Worm (Caenorhabditis elegans): ENCODE measurements around the gene BE10.4.
A peak's percentile ranks its signal among the peaks of the same experiment; 100 is the strongest.

BE10.4 gene

DNA sequence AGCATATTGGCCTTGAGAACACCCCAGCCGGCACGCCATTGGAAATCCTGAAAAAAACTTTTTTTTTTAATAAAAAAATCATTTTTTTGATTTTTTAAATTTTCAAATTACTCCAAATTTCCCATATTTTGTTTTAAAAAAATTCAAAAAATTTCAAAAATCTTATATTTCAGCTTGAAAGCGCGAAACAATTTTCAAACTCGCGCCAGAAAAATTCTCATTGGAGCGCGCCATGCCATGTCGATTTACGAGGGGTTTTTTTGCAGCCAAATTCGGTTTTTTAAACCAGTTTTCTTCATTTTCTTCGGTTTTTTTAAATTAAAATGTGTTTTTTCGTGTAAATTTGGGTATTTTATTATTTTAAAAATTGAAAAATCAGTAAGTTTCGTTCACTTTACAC lies 5.9 kb downstream of the BE10.4 start (continued):
- TF ChIP-seq dpl-1 (GFP tag; optimal IDR thresholded peaks at IDR 0.05) (peak; percentile 27), efl-1 (GFP tag; optimal IDR thresholded peaks at IDR 0.05) (peak; percentile 65), lin-35 (GFP tag; optimal IDR thresholded peaks at IDR 0.05) (no peak), athp-1 (tag; optimal IDR thresholded peaks at IDR 0.05) (no peak), ceh-91 (GFP tag; IDR thresholded peaks at IDR 0.05) (peak; percentile 64), mcd-1 (GFP tag; IDR thresholded peaks at IDR 0.05) (0 out of 2 replicates have a peak, but pooled peaks have one; percentile 16), attf-3 (GFP tag; conservative IDR thresholded peaks at IDR 0.05) (peak; percentile 18; the same call in 1 of the 2 replicates), hmg-20 (GFP tag; IDR thresholded peaks at IDR 0.05) (no peak)

DNA sequence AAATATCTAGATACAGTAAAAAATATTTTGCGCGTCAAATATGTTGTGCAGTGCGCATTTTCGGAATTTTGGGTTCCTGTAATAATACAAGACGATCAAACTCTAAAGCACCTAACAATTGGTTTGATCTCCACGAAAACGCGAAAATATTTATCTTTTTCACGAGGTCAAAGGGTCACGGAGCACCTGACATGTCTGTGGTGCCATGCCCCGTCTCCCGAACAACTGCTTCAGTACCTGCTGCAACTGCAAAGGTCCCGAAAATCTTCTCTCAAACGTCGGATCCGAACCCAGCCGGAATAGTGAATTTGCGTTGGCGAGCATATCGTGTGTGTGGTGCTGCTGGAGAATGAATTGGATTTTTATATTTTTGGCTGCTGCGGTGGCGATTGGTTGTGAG lies 6.6 kb downstream of the BE10.4 start, which contains the start of the genes Y37D8A.2 and Y37D8A.25:
Y37D8A.2 (plus strand) TSS at position 285 of the 400 bp plus-strand sequence.
Y37D8A.25 (minus strand) TSS at position 345 of the 400 bp plus-strand sequence.
- TF ChIP-seq D2030.7 (GFP tag; IDR thresholded peaks at IDR 0.05) (no peak), efl-1 (GFP tag; optimal IDR thresholded peaks at IDR 0.05) (no peak), F55B11.4 (tag; optimal IDR thresholded peaks at IDR 0.05; ENCODE audit: borderline replicate concordance, insufficient read depth) (no peak), athp-1 (tag; optimal IDR thresholded peaks at IDR 0.05) (no peak), nhr-179 (tag; optimal IDR thresholded peaks at IDR 0.05) (no peak), ztf-22 (GFP tag; optimal IDR thresholded peaks at IDR 0.05) (no peak), let-526 (GFP tag; IDR thresholded peaks at IDR 0.05) (no peak), die-1 (tag; optimal IDR thresholded peaks at IDR 0.05) (no peak), mes-4 (tag; optimal IDR thresholded peaks at IDR 0.05) (no peak), zfh-2 (GFP tag; conservative IDR thresholded peaks at IDR 0.05) (no peak), B0336.3 (GFP tag; IDR thresholded peaks at IDR 0.05) (no peak), aptf-2 (GFP tag; conservative IDR thresholded peaks at IDR 0.05) (no peak), C17E4.6 (GFP tag; IDR thresholded peaks at IDR 0.05) (no peak)

- TF ChIP-seq ztf-18 (tag; optimal IDR thresholded peaks at IDR 0.05) (no peak), D2030.7 (GFP tag; IDR thresholded peaks at IDR 0.05) (no peak), attf-3 (GFP tag; conservative IDR thresholded peaks at IDR 0.05) (peak; percentile 66)
Measured at ce11 chrIII:12821331-12821730, 8.0 kb downstream of the BE10.4 start.

DNA sequence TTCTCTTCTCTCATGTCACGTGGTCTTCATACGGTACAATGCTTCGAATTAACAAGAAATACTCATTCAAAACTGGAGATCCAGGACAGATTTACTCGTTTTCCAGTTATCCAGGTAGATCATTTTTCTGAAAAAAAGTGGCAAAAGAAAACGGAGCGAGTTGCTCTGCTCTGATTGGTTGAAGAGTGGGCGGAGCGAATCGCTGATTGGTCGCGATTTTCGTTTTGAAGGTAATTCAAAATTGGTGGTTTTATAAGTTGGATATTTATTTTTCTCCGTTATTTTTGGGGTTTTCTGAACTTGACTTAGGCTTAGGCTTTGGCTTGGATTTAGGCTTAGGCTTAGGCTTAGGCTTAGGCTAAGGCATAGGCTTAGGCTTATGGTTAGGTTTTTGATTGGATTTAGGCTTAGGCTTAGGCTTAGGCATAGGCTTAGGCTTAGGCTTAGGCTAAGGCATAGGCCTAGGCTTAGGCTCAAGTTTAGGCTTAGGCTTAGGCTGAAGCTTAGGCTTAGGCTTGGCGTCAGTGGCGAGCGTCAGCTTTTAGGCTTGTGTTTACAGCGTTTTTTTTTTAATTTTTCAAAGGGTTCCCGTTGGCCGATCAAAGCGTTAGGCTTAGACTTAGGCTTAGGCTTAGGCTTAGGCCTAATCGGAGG lies 9.4 kb downstream of the BE10.4 start:
- no peak for TF ChIP-seq B0035.1 (tag; optimal IDR thresholded peaks at IDR 0.05)
- TF ChIP-seq F55B11.4 (tag; optimal IDR thresholded peaks at IDR 0.05; ENCODE audit: borderline replicate concordance, insufficient read depth) = no peak
- no peak for TF ChIP-seq tbx-9 (tag; optimal IDR thresholded peaks at IDR 0.05; ENCODE audit: borderline replicate concordance)
- no peak for TF ChIP-seq fkh-3 (tag; optimal IDR thresholded peaks at IDR 0.05)
- TF ChIP-seq T26A5.8 (tag; optimal IDR thresholded peaks at IDR 0.05) = no peak

- no peak for TF ChIP-seq B0019.2 (GFP tag; conservative IDR thresholded peaks at IDR 0.05)
- no peak for TF ChIP-seq tbx-9 (tag; optimal IDR thresholded peaks at IDR 0.05; ENCODE audit: borderline replicate concordance)
- TF ChIP-seq D2030.7 (GFP tag; IDR thresholded peaks at IDR 0.05) = no peak
- no peak for TF ChIP-seq nhr-27 (tag; optimal IDR thresholded peaks at IDR 0.05)
- TF ChIP-seq bed-1 (GFP tag; IDR thresholded peaks at IDR 0.05) = no peak
- no peak for TF ChIP-seq ama-1 (optimal IDR thresholded peaks at IDR 0.05)
- TF ChIP-seq ama-1 (GFP tag; optimal IDR thresholded peaks at IDR 0.05) = no peak
- TF ChIP-seq ztf-28 (GFP tag; IDR thresholded peaks at IDR 0.05) = no peak
- no peak for TF ChIP-seq mel-28 (tag; optimal IDR thresholded peaks at IDR 0.05; ENCODE audit: borderline replicate concordance)
- TF ChIP-seq lsl-1 (GFP tag; optimal IDR thresholded peaks at IDR 0.05) = no peak
- TF ChIP-seq ceh-79 (tag; optimal IDR thresholded peaks at IDR 0.05) = no peak
- TF ChIP-seq ztf-18 (tag; optimal IDR thresholded peaks at IDR 0.05) = no peak
- no peak for TF ChIP-seq fkh-3 (tag; optimal IDR thresholded peaks at IDR 0.05)
- TF ChIP-seq egrh-3 (GFP tag; IDR thresholded peaks at IDR 0.05) = no peak
- TF ChIP-seq lin-54 (GFP tag; optimal IDR thresholded peaks at IDR 0.05) = no peak
- no peak for TF ChIP-seq Y53F4B.3 (GFP tag; IDR thresholded peaks at IDR 0.05)
- no peak for TF ChIP-seq mes-4 (tag; optimal IDR thresholded peaks at IDR 0.05)
Measured at ce11 chrIII:12829068-12829467, 15.8 kb downstream of the BE10.4 start, which contains the start of gene Y37D8A.3. Y37D8A.3 (plus strand) TSS chrIII:12829368.
